Fruit fly (Drosophila melanogaster) whole organism, embryonic: Measurements from ENCODE around the gene Son.

Source experiments
- Atf3 ChIP-seq: fragments of 200-800 bp; sonication (Bioruptor generic); optimal IDR thresholded peaks from 3 replicates; lab custom pipeline; 2016; ENCODE audit warnings: missing biosample characterization, missing genetic modification characterization
- Blimp-1 ChIP-seq: fragments of 200-800 bp; sonication (Bioruptor generic); optimal IDR thresholded peaks from 3 replicates; lab custom pipeline; 2018; ENCODE audit warnings: missing biosample characterization, missing genetic modification characterization, mild to moderate bottlenecking, moderate library complexity, missing genetic modification reagents
- CG11696 ChIP-seq: fragments of 200-800 bp; sonication (Bioruptor generic); IDR thresholded peaks from 2 replicates; pipeline ENCODE4 v1.3.6; 2022; ENCODE audit warnings: missing biosample characterization, missing genetic modification characterization
- CG2116 ChIP-seq: fragments of 200-800 bp; sonication (Bioruptor generic); optimal IDR thresholded peaks from 3 replicates; lab custom pipeline; 2018; ENCODE audit warnings: missing biosample characterization, mild to moderate bottlenecking, missing genetic modification characterization
- CG2202 ChIP-seq: fragments of 200-800 bp; sonication (Bioruptor generic); optimal IDR thresholded peaks from 2 replicates; lab custom pipeline; 2018; ENCODE audit warnings: missing biosample characterization, mild to moderate bottlenecking, missing genetic modification characterization
- CG2712 ChIP-seq: fragments of 200-800 bp; optimal IDR thresholded peaks from 3 replicates; lab custom pipeline; 2019; ENCODE audit warnings: missing biosample characterization, mild to moderate bottlenecking, missing genetic modification characterization, moderate library complexity
- CG31365 ChIP-seq: fragments of 200-800 bp; sonication (Bioruptor generic); optimal IDR thresholded peaks from 2 replicates; lab custom pipeline; 2018; ENCODE audit warnings: missing biosample characterization, mild to moderate bottlenecking, missing genetic modification characterization
- CG4820 ChIP-seq: fragments of 200-800 bp; sonication (Bioruptor generic); optimal IDR thresholded peaks from 3 replicates; lab custom pipeline; 2016; ENCODE audit warnings: missing biosample characterization, missing genetic modification characterization
- CG5245 ChIP-seq: fragments of 200-800 bp; sonication (Bioruptor generic); optimal IDR thresholded peaks from 3 replicates; lab custom pipeline; 2016; ENCODE audit warnings: missing biosample characterization, missing genetic modification characterization
- CG6272 ChIP-seq: fragments of 200-800 bp; sonication (Bioruptor generic); IDR thresholded peaks from 2 replicates; pipeline ENCODE4 v1.3.6; 2022; ENCODE audit warnings: missing biosample characterization, missing genetic modification characterization
- CG7963 ChIP-seq: fragments of 200-800 bp; sonication (Bioruptor generic); IDR thresholded peaks from 3 replicates; pipeline ENCODE4 v1.3.6; 2022; ENCODE audit warnings: missing biosample characterization, missing genetic modification characterization; ENCODE audit not compliant: partially characterized antibody
- CTCF ChIP-seq: fragments of 200-800 bp; sonication (Bioruptor generic); optimal IDR thresholded peaks from 2 replicates; lab custom pipeline; 2017; ENCODE audit warnings: missing biosample characterization, mild to moderate bottlenecking, missing genetic modification characterization, moderate library complexity
- Camta ChIP-seq: fragments of 200-800 bp; sonication (Bioruptor generic); optimal IDR thresholded peaks from 2 replicates; lab custom pipeline; 2016; ENCODE audit warnings: missing biosample characterization, missing genetic modification characterization
- CrebB ChIP-seq: fragments of 200-800 bp; sonication (Bioruptor generic); optimal IDR thresholded peaks from 3 replicates; lab custom pipeline; 2018; ENCODE audit warnings: missing biosample characterization, mild to moderate bottlenecking, missing genetic modification characterization
- Dad ChIP-seq: fragments of 200-800 bp; sonication (Bioruptor generic); optimal IDR thresholded peaks from 3 replicates; lab custom pipeline; 2016; ENCODE audit warnings: missing biosample characterization, missing genetic modification characterization
- Dbx ChIP-seq: fragments of 200-800 bp; sonication (Bioruptor generic); IDR thresholded peaks from 3 replicates; pipeline ENCODE4 v1.3.6; 2022; ENCODE audit warnings: missing biosample characterization, missing genetic modification characterization
- Dip3 ChIP-seq: fragments of 200-800 bp; sonication (Bioruptor generic); optimal IDR thresholded peaks from 3 replicates; lab custom pipeline; 2016; ENCODE audit warnings: missing biosample characterization, missing genetic modification characterization
- Eip74EF ChIP-seq, 2 experiments: fragments of 200-800 bp in 1 of 2; fragments of >200 bp in 1 of 2; sonication (Bioruptor generic) in 1 of 2; optimal IDR thresholded peaks; 2 replicates each; lab custom pipeline; 2017 to 2019; ENCODE audit warnings: missing biosample characterization in 2 of 2, missing genetic modification characterization in 2 of 2, mild to moderate bottlenecking in 1 of 2, moderate library complexity in 1 of 2
- Fer2 ChIP-seq: fragments of 200-800 bp; sonication (Bioruptor generic); optimal IDR thresholded peaks from 2 replicates; lab custom pipeline; 2018; ENCODE audit warnings: missing biosample characterization, mild to moderate bottlenecking, missing genetic modification characterization, moderate library complexity
- MBD-R2 ChIP-seq: fragments of 200-800 bp; sonication (Bioruptor generic); IDR thresholded peaks from 2 replicates; pipeline ENCODE4 v1.3.6; 2022; ENCODE audit warnings: missing biosample characterization, missing genetic modification characterization
- MESR4 ChIP-seq: fragments of 200-800 bp; sonication (Bioruptor generic); optimal IDR thresholded peaks from 2 replicates; lab custom pipeline; 2018; ENCODE audit warnings: missing biosample characterization, mild to moderate bottlenecking, missing genetic modification characterization, moderate library complexity
- MTF-1 ChIP-seq: fragments of 200-800 bp; sonication (Bioruptor generic); optimal IDR thresholded peaks from 2 replicates; lab custom pipeline; 2018; ENCODE audit warnings: missing biosample characterization, mild to moderate bottlenecking, missing genetic modification characterization, borderline replicate concordance
- Mes4 ChIP-seq: fragments of 200-800 bp; sonication (Bioruptor generic); optimal IDR thresholded peaks from 2 replicates; lab custom pipeline; 2016; ENCODE audit warnings: missing biosample characterization, missing genetic modification characterization
- Nf-YC ChIP-seq: fragments of 200-800 bp; optimal IDR thresholded peaks from 3 replicates; lab custom pipeline; 2019; ENCODE audit warnings: missing biosample characterization, mild to moderate bottlenecking, missing genetic modification characterization, moderate library complexity
- Ptx1 ChIP-seq: fragments of 200-800 bp; sonication (Bioruptor generic); IDR thresholded peaks from 2 replicates; pipeline ENCODE4 v1.3.6; 2022; ENCODE audit warnings: missing biosample characterization, missing genetic modification characterization
- ab ChIP-seq: fragments of 200-800 bp; sonication (Bioruptor generic); optimal IDR thresholded peaks from 2 replicates; lab custom pipeline; 2016; ENCODE audit warnings: missing biosample characterization, missing genetic modification characterization
- ato ChIP-seq: fragments of 200-800 bp; sonication (Bioruptor generic); IDR thresholded peaks from 2 replicates; pipeline ENCODE4 v1.3.6; 2022; ENCODE audit warnings: missing biosample characterization, missing genetic modification characterization; ENCODE audit not compliant: partially characterized antibody
- danr ChIP-seq: fragments of 200-800 bp; sonication (Bioruptor generic); IDR thresholded peaks from 2 replicates; pipeline ENCODE4 v1.3.6; 2022; ENCODE audit warnings: missing biosample characterization, missing genetic modification characterization
- dmrt11E ChIP-seq: fragments of 200-800 bp; sonication (Bioruptor generic); optimal IDR thresholded peaks from 3 replicates; lab custom pipeline; 2018; ENCODE audit warnings: missing biosample characterization, mild to moderate bottlenecking, missing genetic modification characterization, moderate library complexity
- fru ChIP-seq: fragments of >200 bp; optimal IDR thresholded peaks from 2 replicates; lab custom pipeline; 2017
- gcm2 ChIP-seq: fragments of 200-800 bp; sonication (Bioruptor generic); optimal IDR thresholded peaks from 2 replicates; lab custom pipeline; 2016; ENCODE audit warnings: missing biosample characterization, missing genetic modification characterization
- hb ChIP-seq: fragments of 200-800 bp; sonication (Bioruptor generic); IDR thresholded peaks from 3 replicates; pipeline ENCODE4 v1.3.6; 2022; ENCODE audit warnings: missing biosample characterization, missing genetic modification characterization; ENCODE audit not compliant: partially characterized antibody
- onecut ChIP-seq: fragments of 200-800 bp; sonication (Bioruptor generic); IDR thresholded peaks from 2 replicates; pipeline ENCODE4 v1.3.6; 2022; ENCODE audit warnings: missing biosample characterization, missing genetic modification characterization
- phol ChIP-seq: fragments of 200-800 bp; sonication (Bioruptor generic); optimal IDR thresholded peaks from 3 replicates; lab custom pipeline; 2018; ENCODE audit warnings: missing biosample characterization, mild to moderate bottlenecking, missing genetic modification characterization, moderate library complexity
- pnt ChIP-seq: fragments of 200-800 bp; sonication (Bioruptor generic); optimal IDR thresholded peaks from 3 replicates; lab custom pipeline; 2016; ENCODE audit warnings: missing biosample characterization, missing genetic modification characterization
- sc ChIP-seq, 3 experiments: fragments of >200 bp in 2 of 3; fragments of 200-800 bp in 1 of 3; sonication (Bioruptor generic) in 1 of 3; optimal IDR thresholded peaks; 2 replicates in 2 of 3; 3 replicates in 1 of 3; lab custom pipeline; 2017; ENCODE audit warnings: mild to moderate bottlenecking in 1 of 3, missing biosample characterization in 1 of 3, missing genetic modification characterization in 1 of 3, missing genetic modification reagents in 1 of 3
- sisA ChIP-seq: fragments of 200-800 bp; sonication (Bioruptor generic); IDR thresholded peaks from 2 replicates; pipeline ENCODE4 v1.3.6; 2022; ENCODE audit warnings: missing biosample characterization, missing genetic modification characterization
- so ChIP-seq: fragments of 200-800 bp; sonication (Bioruptor generic); IDR thresholded peaks from 3 replicates; pipeline ENCODE4 v1.3.6; 2022; ENCODE audit warnings: missing biosample characterization, missing genetic modification characterization
- sob ChIP-seq: fragments of 200-800 bp; sonication (Bioruptor generic); IDR thresholded peaks from 2 replicates; pipeline ENCODE4 v1.3.6; 2022; ENCODE audit warnings: missing biosample characterization, missing genetic modification characterization
- unpg ChIP-seq: fragments of 200-800 bp; sonication (Bioruptor generic); optimal IDR thresholded peaks from 3 replicates; lab custom pipeline; 2018; ENCODE audit warnings: missing biosample characterization, mild to moderate bottlenecking, missing genetic modification characterization, moderate library complexity

Son gene

DNA sequence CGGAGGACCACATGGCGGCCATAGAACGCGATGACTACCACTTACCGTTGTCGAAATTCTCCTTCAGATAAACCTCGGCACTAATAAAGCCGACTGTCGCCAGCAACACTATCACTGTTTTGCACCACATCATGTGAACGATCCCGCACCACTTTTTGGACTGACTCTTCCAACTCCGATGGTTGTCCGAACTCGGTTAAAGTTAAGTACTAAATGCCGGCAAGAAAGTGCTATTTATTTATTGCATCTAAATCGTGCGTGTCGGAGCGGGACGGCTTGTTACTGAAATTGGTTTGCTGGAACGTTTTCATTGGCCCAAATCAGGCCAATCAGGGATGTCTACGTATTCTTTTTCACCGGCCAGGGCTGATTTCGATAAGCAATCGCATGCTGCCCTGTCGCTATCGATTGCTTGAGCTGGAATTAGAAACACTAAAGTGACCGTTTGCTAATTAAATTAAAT is 52.8 kb downstream of the Son start, which contains the start of gene Calr (continued):
- no peak for TF ChIP-seq Fer2
- peak; percentile 30 for TF ChIP-seq unpg
- TF ChIP-seq danr (GFP tag; lab: Robert Waterston, UW) = no peak
- TF ChIP-seq Dip3 (GFP tag; lab: Kevin White, UChicago) = peak; percentile 66
- TF ChIP-seq pnt (GFP tag; lab: Kevin White, UChicago) = no peak
- no peak for TF ChIP-seq ato (GFP tag; lab: Robert Waterston, UW)
- TF ChIP-seq CG11696 = no peak
- peak; percentile 53 for TF ChIP-seq ab (GFP tag; lab: Kevin White, UChicago)
- peak; percentile 41 for TF ChIP-seq CrebB (tag; lab: Kevin White, UChicago)
- peak; percentile 53 for TF ChIP-seq CG2712
- no peak for TF ChIP-seq CG5245 (GFP tag; lab: Kevin White, UChicago)
- TF ChIP-seq hb (GFP tag; lab: Robert Waterston, UW) = no peak
- TF ChIP-seq CG2202 (tag; lab: Kevin White, UChicago) = peak; percentile 42
- TF ChIP-seq sc (optimal IDR thresholded peaks at IDR 0.05; lab: Kevin White, UChicago) = no peak
- no peak for TF ChIP-seq sc (GFP tag; optimal IDR thresholded peaks at IDR 0.05; lab: Kevin White, UChicago)
- no peak for TF ChIP-seq Atf3
- TF ChIP-seq Nf-YC (tag; lab: Kevin White, UChicago) = peak; percentile 100
- TF ChIP-seq Blimp-1 (GFP tag; lab: Kevin White, UChicago) = no peak
- TF ChIP-seq Dad = peak; percentile 3
- TF ChIP-seq CG6272 (GFP tag; lab: Robert Waterston, UW) = peak; percentile 32; the same call in 1 of the 2 replicates
- no peak for TF ChIP-seq Ptx1
- TF ChIP-seq sob (GFP tag; lab: Robert Waterston, UW) = no peak
- TF ChIP-seq MBD-R2 (GFP tag; lab: Robert Waterston, UW) = no peak
- no peak for TF ChIP-seq fru (lab: Kevin White, UChicago)
- peak; percentile 43 for TF ChIP-seq CG31365 (tag; lab: Kevin White, UChicago)
- TF ChIP-seq dmrt11E (tag; lab: Kevin White, UChicago) = peak; percentile 27
- peak; percentile 37 for TF ChIP-seq MTF-1 (GFP tag; lab: Kevin White, UChicago)
- TF ChIP-seq gcm2 = peak; percentile 43
- peak; percentile 41 for TF ChIP-seq CTCF (GFP tag; lab: Kevin White, UChicago)
- peak; percentile 54 for TF ChIP-seq phol
- TF ChIP-seq MESR4 (GFP tag; lab: Kevin White, UChicago) = peak; percentile 87
- TF ChIP-seq onecut (GFP tag; lab: Robert Waterston, UW) = peak; percentile 60
- no peak for TF ChIP-seq Eip74EF (GFP tag; optimal IDR thresholded peaks at IDR 0.05; lab: Kevin White, UChicago)
- peak; percentile 100 for TF ChIP-seq CG2116 (GFP tag; lab: Kevin White, UChicago)
- no peak for TF ChIP-seq so (GFP tag; lab: Robert Waterston, UW)
- TF ChIP-seq CG4820 (GFP tag; lab: Kevin White, UChicago) = no peak
- TF ChIP-seq Mes4 (GFP tag; lab: Kevin White, UChicago) = peak; percentile 1
- TF ChIP-seq Camta (GFP tag; lab: Kevin White, UChicago) = no peak
- no peak for TF ChIP-seq Dbx
- TF ChIP-seq sisA (GFP tag; lab: Robert Waterston, UW) = no peak
- no peak for TF ChIP-seq CG7963 (GFP tag; lab: Robert Waterston, UW)
- TF ChIP-seq, all 482 proteins: peak for 169
